Fruit fly (Drosophila melanogaster) whole organism, embryonic: Measurements from ENCODE around the gene ph-p.

Source experiments
- Adf1 ChIP-seq: fragments of 200-800 bp; sonication (Bioruptor generic); IDR thresholded peaks from 2 replicates; pipeline ENCODE4 v1.3.6; 2022; ENCODE audit warnings: missing biosample characterization, missing genetic modification characterization
- CG10321 ChIP-seq: fragments of 200-800 bp; sonication (Bioruptor generic); IDR thresholded peaks from 2 replicates; pipeline ENCODE4 v1.3.6; 2022; ENCODE audit warnings: missing biosample characterization, missing genetic modification characterization
- CG10543 ChIP-seq: fragments of 200-800 bp; sonication (Bioruptor generic); optimal IDR thresholded peaks from 3 replicates; lab custom pipeline; 2017; ENCODE audit warnings: missing biosample characterization, mild to moderate bottlenecking, missing genetic modification characterization, moderate library complexity
- CG10959 ChIP-seq: fragments of 200-800 bp; sonication (Bioruptor generic); IDR thresholded peaks from 2 replicates; pipeline ENCODE4 v1.3.6; 2022; ENCODE audit warnings: missing biosample characterization, missing genetic modification characterization
- CG11695 ChIP-seq: fragments of 200-800 bp; sonication (Bioruptor generic); IDR thresholded peaks from 3 replicates; pipeline ENCODE4 v1.3.6; 2022; ENCODE audit warnings: missing biosample characterization, missing genetic modification characterization
- CG16779 ChIP-seq: fragments of 200-800 bp; sonication (Bioruptor generic); IDR thresholded peaks from 2 replicates; pipeline ENCODE4 v1.3.6; 2022; ENCODE audit warnings: missing biosample characterization, missing genetic modification characterization
- CG2678 ChIP-seq: fragments of 200-800 bp; sonication (Bioruptor generic); optimal IDR thresholded peaks from 3 replicates; lab custom pipeline; 2019; ENCODE audit warnings: missing biosample characterization, mild to moderate bottlenecking, missing genetic modification characterization, moderate library complexity
- CG30020 ChIP-seq: fragments of 200-800 bp; optimal IDR thresholded peaks from 2 replicates; lab custom pipeline; 2019; ENCODE audit warnings: missing biosample characterization, mild to moderate bottlenecking, missing genetic modification characterization, moderate library complexity
- CG3163 ChIP-seq: fragments of 200-800 bp; sonication (Bioruptor generic); optimal IDR thresholded peaks from 3 replicates; lab custom pipeline; 2016; ENCODE audit warnings: missing biosample characterization, missing genetic modification characterization
- CG34422 ChIP-seq: fragments of 200-800 bp; sonication (Bioruptor generic); IDR thresholded peaks from 3 replicates; pipeline ENCODE4 v1.3.6; 2022; ENCODE audit warnings: missing biosample characterization, missing genetic modification characterization
- CG3847 ChIP-seq: fragments of 200-800 bp; sonication (Bioruptor generic); IDR thresholded peaks from 2 replicates; pipeline ENCODE4 v1.3.6; 2022; ENCODE audit warnings: missing biosample characterization, missing genetic modification characterization
- CG6175 ChIP-seq: fragments of 200-800 bp; sonication (Bioruptor generic); IDR thresholded peaks from 3 replicates; pipeline ENCODE4 v1.3.6; 2022; ENCODE audit warnings: missing biosample characterization, missing genetic modification characterization
- CoRest ChIP-seq: fragments of 200-800 bp; sonication (Bioruptor generic); optimal IDR thresholded peaks from 3 replicates; lab custom pipeline; 2018; ENCODE audit warnings: missing biosample characterization, mild to moderate bottlenecking, missing genetic modification characterization, moderate library complexity
- Dp ChIP-seq: fragments of 200-800 bp; sonication (Bioruptor generic); optimal IDR thresholded peaks from 2 replicates; lab custom pipeline; 2018; ENCODE audit warnings: missing biosample characterization, mild to moderate bottlenecking, missing genetic modification characterization, moderate library complexity
- Drgx ChIP-seq: fragments of 200-800 bp; sonication (Bioruptor generic); IDR thresholded peaks from 2 replicates; pipeline ENCODE4 v1.3.6; 2022; ENCODE audit warnings: missing biosample characterization, missing genetic modification characterization
- Elba2 ChIP-seq: fragments of 200-800 bp; sonication (Bioruptor generic); optimal IDR thresholded peaks from 3 replicates; lab custom pipeline; 2016; ENCODE audit warnings: missing biosample characterization, missing genetic modification characterization
- Meics ChIP-seq: fragments of 200-800 bp; sonication (Bioruptor generic); optimal IDR thresholded peaks from 2 replicates; lab custom pipeline; 2017; ENCODE audit warnings: missing biosample characterization, mild to moderate bottlenecking, missing genetic modification characterization
- Nf-YA ChIP-seq: fragments of 200-800 bp; sonication (Bioruptor generic); IDR thresholded peaks from 2 replicates; pipeline ENCODE4 v1.3.6; 2022; ENCODE audit warnings: missing biosample characterization, missing genetic modification characterization
- Nf-YB ChIP-seq: fragments of 200-800 bp; sonication (Bioruptor generic); optimal IDR thresholded peaks from 3 replicates; lab custom pipeline; 2019; ENCODE audit warnings: missing biosample characterization, mild to moderate bottlenecking, missing genetic modification characterization, moderate library complexity
- Nf-YC ChIP-seq: fragments of 200-800 bp; optimal IDR thresholded peaks from 3 replicates; lab custom pipeline; 2019; ENCODE audit warnings: missing biosample characterization, mild to moderate bottlenecking, missing genetic modification characterization, moderate library complexity
- Rfx ChIP-seq: fragments of 200-800 bp; sonication (Bioruptor generic); IDR thresholded peaks from 2 replicates; pipeline ENCODE4 v1.3.6; 2022; ENCODE audit warnings: missing biosample characterization, missing genetic modification characterization
- Sry-β ChIP-seq: fragments of 200-800 bp; sonication (Bioruptor generic); optimal IDR thresholded peaks from 2 replicates; lab custom pipeline; 2018; ENCODE audit warnings: missing biosample characterization, mild to moderate bottlenecking, missing genetic modification characterization, moderate library complexity
- Vsx1 ChIP-seq: fragments of 200-800 bp; sonication (Bioruptor generic); optimal IDR thresholded peaks from 2 replicates; lab custom pipeline; 2017; ENCODE audit warnings: missing biosample characterization, mild to moderate bottlenecking, missing genetic modification characterization, missing genetic modification reagents
- aop ChIP-seq: fragments of 200-800 bp; sonication (Bioruptor generic); IDR thresholded peaks from 2 replicates; pipeline ENCODE4 v1.3.6; 2022; ENCODE audit warnings: missing biosample characterization, missing genetic modification characterization
- bcd ChIP-seq: fragments of 200-800 bp; sonication (Bioruptor generic); optimal IDR thresholded peaks from 2 replicates; lab custom pipeline; 2017; ENCODE audit warnings: missing biosample characterization, mild to moderate bottlenecking, missing genetic modification characterization
- cg ChIP-seq: fragments of 200-800 bp; sonication (Bioruptor generic); optimal IDR thresholded peaks from 3 replicates; lab custom pipeline; 2019; ENCODE audit warnings: missing biosample characterization, mild to moderate bottlenecking, missing genetic modification characterization, moderate library complexity
- chinmo ChIP-seq: fragments of 200-800 bp; sonication (Bioruptor generic); IDR thresholded peaks from 4 replicates; pipeline ENCODE4 v1.3.6; 2022; ENCODE audit warnings: missing biosample characterization, missing genetic modification characterization; ENCODE audit not compliant: partially characterized antibody
- chm ChIP-seq: fragments of 200-800 bp; sonication (Bioruptor generic); IDR thresholded peaks from 2 replicates; pipeline ENCODE4 v1.3.6; 2022; ENCODE audit warnings: missing biosample characterization, missing genetic modification characterization
- ci ChIP-seq: fragments of 200-800 bp; sonication (Bioruptor generic); IDR thresholded peaks from 3 replicates; pipeline ENCODE4 v1.3.6; 2022; ENCODE audit warnings: missing biosample characterization, missing genetic modification characterization
- crol ChIP-seq: fragments of 200-800 bp; sonication (Bioruptor generic); IDR thresholded peaks from 2 replicates; pipeline ENCODE4 v1.3.6; 2022; ENCODE audit warnings: missing biosample characterization, missing genetic modification characterization
- dmrt99B ChIP-seq: fragments of 200-800 bp; sonication (Bioruptor generic); optimal IDR thresholded peaks from 2 replicates; lab custom pipeline; 2018; ENCODE audit warnings: missing biosample characterization, mild to moderate bottlenecking, missing genetic modification characterization, moderate library complexity
- dysf ChIP-seq: fragments of 200-800 bp; sonication (Bioruptor generic); IDR thresholded peaks from 3 replicates; pipeline ENCODE4 v1.3.6; 2022; ENCODE audit warnings: missing biosample characterization, missing genetic modification characterization
- grau ChIP-seq: fragments of 200-800 bp; optimal IDR thresholded peaks from 3 replicates; lab custom pipeline; 2019; ENCODE audit warnings: missing biosample characterization, mild to moderate bottlenecking, missing genetic modification characterization, moderate library complexity
- hb ChIP-seq: fragments of 200-800 bp; sonication (Bioruptor generic); IDR thresholded peaks from 3 replicates; pipeline ENCODE4 v1.3.6; 2022; ENCODE audit warnings: missing biosample characterization, missing genetic modification characterization; ENCODE audit not compliant: partially characterized antibody
- jumu ChIP-seq: fragments of 200-800 bp; sonication (Bioruptor generic); optimal IDR thresholded peaks from 3 replicates; lab custom pipeline; 2016; ENCODE audit warnings: missing biosample characterization, missing genetic modification characterization
- kni ChIP-seq: fragments of 200-800 bp; sonication (Bioruptor generic); optimal IDR thresholded peaks from 3 replicates; lab custom pipeline; 2017; ENCODE audit warnings: mild to moderate bottlenecking, missing biosample characterization, missing genetic modification reagents, missing genetic modification characterization
- lilli ChIP-seq: fragments of 200-800 bp; sonication (Bioruptor generic); optimal IDR thresholded peaks from 3 replicates; lab custom pipeline; 2016; ENCODE audit warnings: missing biosample characterization, missing genetic modification characterization
- luna ChIP-seq: fragments of 200-800 bp; sonication (Bioruptor generic); optimal IDR thresholded peaks from 2 replicates; lab custom pipeline; 2016; ENCODE audit warnings: missing biosample characterization, missing genetic modification characterization
- mld ChIP-seq: fragments of 200-800 bp; sonication (Bioruptor generic); IDR thresholded peaks from 3 replicates; pipeline ENCODE4 v1.3.6; 2022; ENCODE audit warnings: missing biosample characterization, missing genetic modification characterization; ENCODE audit not compliant: partially characterized antibody
- pan ChIP-seq, 4 experiments: fragments of >200 bp in 3 of 4; fragments of 200-800 bp in 1 of 4; sonication (Bioruptor generic) in 1 of 4; optimal IDR thresholded peaks in 3 of 4; IDR thresholded peaks in 1 of 4; 2 replicates each; pipeline versions ENCODE4 v1.3.6 to Lab custom; 2017 to 2022; ENCODE audit warnings: missing biosample characterization in 2 of 4, missing genetic modification characterization in 2 of 4, mixed read lengths in 1 of 4
- row ChIP-seq: fragments of 200-800 bp; sonication (Bioruptor generic); IDR thresholded peaks from 3 replicates; pipeline ENCODE4 v1.3.6; 2022; ENCODE audit warnings: missing biosample characterization, missing genetic modification characterization
- sens ChIP-seq: fragments of 200-800 bp; sonication (Bioruptor generic); peaks from one replicate; lab custom pipeline; 2016; ENCODE audit warnings: missing biosample characterization, missing genetic modification characterization
- sens-2 ChIP-seq: fragments of 200-800 bp; sonication (Bioruptor generic); IDR thresholded peaks from 2 replicates; pipeline ENCODE4 v1.3.6; 2022; ENCODE audit warnings: missing biosample characterization, missing genetic modification characterization
- seq ChIP-seq: fragments of 200-800 bp; sonication (Bioruptor generic); IDR thresholded peaks from 2 replicates; pipeline ENCODE4 v1.3.6; 2022; ENCODE audit warnings: missing biosample characterization, missing genetic modification characterization
- shn ChIP-seq: fragments of 200-800 bp; sonication (Bioruptor generic); optimal IDR thresholded peaks from 3 replicates; lab custom pipeline; 2016; ENCODE audit warnings: missing biosample characterization, missing genetic modification characterization
- sqz ChIP-seq: fragments of 200-800 bp; sonication (Bioruptor generic); optimal IDR thresholded peaks from 3 replicates; lab custom pipeline; 2018; ENCODE audit warnings: missing biosample characterization, mild to moderate bottlenecking, missing genetic modification characterization
- trh ChIP-seq: fragments of 200-800 bp; sonication (Bioruptor generic); optimal IDR thresholded peaks from 2 replicates; lab custom pipeline; 2016; ENCODE audit warnings: missing biosample characterization, missing genetic modification characterization
- vvl ChIP-seq: fragments of 200-800 bp; sonication (Bioruptor generic); IDR thresholded peaks from 2 replicates; pipeline ENCODE4 v1.3.6; 2022; ENCODE audit warnings: missing biosample characterization, missing genetic modification characterization
- wdn ChIP-seq: fragments of 200-800 bp; sonication (Bioruptor generic); IDR thresholded peaks from 2 replicates; pipeline ENCODE4 v1.3.6; 2022; ENCODE audit warnings: missing biosample characterization, missing genetic modification characterization
- zf30C ChIP-seq: fragments of 200-800 bp; sonication (Bioruptor generic); optimal IDR thresholded peaks from 3 replicates; lab custom pipeline; 2018; ENCODE audit warnings: missing biosample characterization, mild to moderate bottlenecking, missing genetic modification characterization

ph-p gene

DNA sequence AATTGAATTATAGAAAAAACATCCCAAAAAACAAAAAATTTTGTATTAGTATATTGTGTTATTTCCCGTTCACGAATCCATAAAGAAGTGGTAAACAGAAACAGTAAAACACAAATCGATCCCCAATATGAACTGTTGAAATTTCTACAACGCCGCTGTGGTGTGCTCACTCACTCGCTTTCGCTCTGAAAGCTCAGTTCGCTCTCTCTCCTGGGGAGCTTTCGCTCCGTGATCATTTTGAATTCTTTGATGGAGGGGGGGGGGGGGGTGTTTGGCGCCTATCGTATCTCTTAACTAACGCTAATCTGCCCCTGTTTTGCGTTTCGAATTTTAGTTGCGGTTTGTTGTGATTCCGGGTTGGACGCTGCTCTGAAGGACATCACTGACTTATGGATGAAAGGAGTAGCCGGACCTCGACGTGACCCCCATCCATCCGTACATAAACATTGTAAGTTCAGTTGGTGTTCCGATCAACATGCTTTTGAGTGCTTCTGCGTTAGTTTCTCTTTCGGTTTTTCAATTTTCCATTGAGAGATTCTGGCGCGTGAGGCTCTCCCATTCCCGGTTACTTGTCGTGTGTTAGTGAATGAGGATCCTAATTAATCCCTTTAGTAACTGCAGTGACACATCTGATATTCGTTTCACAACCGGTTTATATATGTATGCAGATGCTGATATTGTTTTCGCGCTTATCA, 3.1 kb upstream of the ph-p start, which contains the start of gene D2hgdh (continued):
- no peak for TF ChIP-seq pan (optimal IDR thresholded peaks at IDR 0.05; lab: Kevin White, UChicago)
- TF ChIP-seq pan (GFP tag; optimal IDR thresholded peaks at IDR 0.05 in 1 of 2, IDR thresholded peaks at IDR 0.05 in 1 of 2) = peak in 1 of 2 experiments; percentile 24
- TF ChIP-seq sens-2 = no peak
- no peak for TF ChIP-seq shn (GFP tag; lab: Kevin White, UChicago)
- TF ChIP-seq lilli = peak; percentile 45
- peak; percentile 80 for TF ChIP-seq crol (GFP tag; lab: Robert Waterston, UW)
- peak; percentile 8 for TF ChIP-seq Meics (GFP tag; lab: Kevin White, UChicago)
- peak; percentile 60 for TF ChIP-seq Rfx
- no peak for TF ChIP-seq CG6175 (GFP tag; lab: Robert Waterston, UW)
- TF ChIP-seq chinmo (GFP tag; lab: Robert Waterston, UW) = peak; percentile 71; the same call in 1 of the 4 replicates
- TF ChIP-seq CG2678 (tag; lab: Kevin White, UChicago) = peak; percentile 30
- TF ChIP-seq jumu (GFP tag; lab: Kevin White, UChicago) = no peak
- peak; percentile 11; the same call in 1 of the 3 replicates for TF ChIP-seq dysf (GFP tag; lab: Robert Waterston, UW)
- peak; percentile 53 for TF ChIP-seq Drgx (GFP tag; lab: Robert Waterston, UW)
- TF ChIP-seq mld (GFP tag; lab: Robert Waterston, UW) = no peak
- TF ChIP-seq bcd (GFP tag; lab: Kevin White, UChicago) = no peak
- TF ChIP-seq sens (GFP tag; lab: Kevin White, UChicago) = peak; percentile 62
- TF ChIP-seq zf30C = no peak
- no peak for TF ChIP-seq CG34422 (GFP tag; lab: Robert Waterston, UW)
- peak; percentile 21; the same call in 1 of the 3 replicates for TF ChIP-seq row
- TF ChIP-seq hb = no peak
- TF ChIP-seq CG3163 (GFP tag; lab: Kevin White, UChicago) = peak; percentile 69
- no peak for TF ChIP-seq wdn (GFP tag; lab: Robert Waterston, UW)
- peak; percentile 37 for TF ChIP-seq grau (tag; lab: Kevin White, UChicago)
- TF ChIP-seq chm (GFP tag; lab: Robert Waterston, UW) = peak; percentile 10; the same call in 1 of the 2 replicates

DNA sequence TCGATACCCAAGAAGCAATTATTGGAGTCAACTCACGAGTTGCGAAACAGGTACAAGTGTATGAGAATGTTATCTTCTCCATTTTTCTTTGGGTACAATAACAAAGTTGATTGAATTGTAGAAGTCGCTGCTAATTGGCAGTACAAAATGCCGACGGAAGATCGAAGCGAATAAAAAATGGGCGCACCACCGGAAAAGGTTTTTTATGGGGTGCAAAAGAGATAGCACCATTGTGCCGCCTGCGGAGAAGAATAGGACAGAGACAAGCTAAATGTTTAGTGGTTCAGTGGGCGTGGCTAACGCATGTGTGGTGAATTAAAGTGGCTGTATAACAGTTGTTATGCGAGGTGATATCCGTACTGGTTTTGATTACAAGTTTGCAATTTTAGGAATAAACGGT, 2.3 kb upstream of the ph-p start:
- TF ChIP-seq trh (GFP tag; lab: Kevin White, UChicago) (no peak), CG11695 (no peak), Adf1 (GFP tag; lab: Robert Waterston, UW) (peak; percentile 61), sqz (GFP tag; lab: Kevin White, UChicago) (peak; percentile 88), dmrt99B (tag; lab: Kevin White, UChicago) (no peak), Vsx1 (GFP tag; lab: Kevin White, UChicago) (peak; percentile 8), seq (GFP tag; lab: Robert Waterston, UW) (peak; percentile 75; the same call in 1 of the 2 replicates), CG3847 (no peak), Nf-YC (tag; lab: Kevin White, UChicago) (peak; percentile 98), CG16779 (GFP tag; lab: Robert Waterston, UW) (no peak), CG10959 (no peak), CG30020 (tag; lab: Kevin White, UChicago) (no peak), Dp (GFP tag; lab: Kevin White, UChicago) (no peak), ci (GFP tag; lab: Robert Waterston, UW) (peak; percentile 48; the same call in 1 of the 3 replicates), cg (peak; percentile 48), luna (no peak), CG10543 (GFP tag; lab: Kevin White, UChicago) (peak; percentile 26), Nf-YA (GFP tag; lab: Robert Waterston, UW) (peak; percentile 68), CG10321 (GFP tag; lab: Robert Waterston, UW) (peak; percentile 95), CoRest (tag; lab: Kevin White, UChicago) (peak; percentile 21), aop (GFP tag; lab: Robert Waterston, UW) (peak; percentile 53; the same call in 1 of the 2 replicates), vvl (peak; percentile 41; the same call in 1 of the 2 replicates), Nf-YB (GFP tag; lab: Kevin White, UChicago) (peak; percentile 98), Sry-β (GFP tag; lab: Kevin White, UChicago) (no peak), kni (GFP tag; lab: Kevin White, UChicago) (peak; percentile 33), Elba2 (GFP tag; lab: Kevin White, UChicago) (no peak)
